Worm (Caenorhabditis elegans) whole organism, mixed stage, embryonic: Measurements from ENCODE around the gene C08G9.1.
A peak's percentile ranks its signal among the peaks of the same experiment; 100 is the strongest.

ENCODE experiments used
- M03D4.4 ChIP-seq: sonication (generic microtip); optimal IDR thresholded peaks from 2 replicates; lab custom pipeline; 2017; ENCODE audit warnings: mild to moderate bottlenecking, missing genetic modification characterization, missing compliant biosample characterization
- bed-3 ChIP-seq: fragments of 200-800 bp; sonication (Bioruptor generic); optimal IDR thresholded peaks from 3 replicates; lab custom pipeline; 2018; ENCODE audit warnings: mild to moderate bottlenecking, missing genetic modification characterization, moderate library complexity, missing compliant biosample characterization
- blmp-1 ChIP-seq: fragments of 150-350 bp; optimal IDR thresholded peaks from 2 replicates; lab custom pipeline; 2014; ENCODE audit warnings: missing biosample characterization, missing genetic modification characterization
- ceh-39 ChIP-seq: fragments of 150-350 bp; optimal IDR thresholded peaks from 2 replicates; lab custom pipeline; 2014; ENCODE audit warnings: missing biosample characterization, missing genetic modification characterization
- ces-1 ChIP-seq: fragments of 150-350 bp; optimal IDR thresholded peaks from 2 replicates; lab custom pipeline; 2014; ENCODE audit warnings: missing biosample characterization, missing genetic modification reagents, missing genetic modification characterization
- cnd-1 ChIP-seq: fragments of 200-800 bp; sonication (Bioruptor generic); optimal IDR thresholded peaks from 2 replicates; lab custom pipeline; 2018; ENCODE audit warnings: mild to moderate bottlenecking, missing genetic modification characterization, missing compliant biosample characterization
- elt-1 ChIP-seq: sonication (generic microtip); optimal IDR thresholded peaks from 2 replicates; lab custom pipeline; 2017; ENCODE audit warnings: missing genetic modification characterization, mild to moderate bottlenecking, missing compliant biosample characterization, antibody characterized with exemption, moderate library complexity, borderline replicate concordance; ENCODE audit not compliant: insufficient read depth
- elt-3 ChIP-seq: fragments of 150-350 bp; optimal IDR thresholded peaks from 2 replicates; lab custom pipeline; 2014; ENCODE audit warnings: missing biosample characterization, missing genetic modification characterization
- flh-1 ChIP-seq: fragments of 200-800 bp; sonication (Bioruptor generic); optimal IDR thresholded peaks from 2 replicates; lab custom pipeline; 2018; ENCODE audit warnings: mild to moderate bottlenecking, missing genetic modification characterization, moderate library complexity, missing compliant biosample characterization
- hlh-1 ChIP-seq: fragments of 150-350 bp; optimal IDR thresholded peaks from 2 replicates; lab custom pipeline; 2014; ENCODE audit warnings: missing biosample characterization, missing genetic modification reagents, missing genetic modification characterization
- lin-13 ChIP-seq: fragments of 150-350 bp; optimal IDR thresholded peaks from 2 replicates; lab custom pipeline; 2014; ENCODE audit warnings: missing biosample characterization, missing genetic modification characterization
- lin-32 ChIP-seq: fragments of 200-800 bp; sonication (Bioruptor generic); optimal IDR thresholded peaks from 2 replicates; lab custom pipeline; 2018; ENCODE audit warnings: mild to moderate bottlenecking, missing genetic modification characterization, missing compliant biosample characterization
- lsy-2 ChIP-seq: fragments of 150-350 bp; optimal IDR thresholded peaks from 2 replicates; lab custom pipeline; 2014; ENCODE audit warnings: missing biosample characterization, missing genetic modification characterization
- mep-1 ChIP-seq: fragments of 150-350 bp; optimal IDR thresholded peaks from 2 replicates; lab custom pipeline; 2017; ENCODE audit warnings: missing biosample characterization, missing genetic modification reagents, missing genetic modification characterization, inconsistent platforms
- mls-2 ChIP-seq: sonication (generic microtip); optimal IDR thresholded peaks from 2 replicates; lab custom pipeline; 2016; ENCODE audit warnings: mild to moderate bottlenecking, missing genetic modification characterization, moderate library complexity, missing compliant biosample characterization
- nhr-12 ChIP-seq: fragments of 150-350 bp; optimal IDR thresholded peaks from 2 replicates; lab custom pipeline; 2014; ENCODE audit warnings: missing biosample characterization, missing genetic modification characterization
- nhr-2 ChIP-seq: fragments of 150-350 bp; optimal IDR thresholded peaks from 2 replicates; lab custom pipeline; 2014; ENCODE audit warnings: missing biosample characterization, missing genetic modification characterization
- nhr-237 ChIP-seq: fragments of 150-350 bp; optimal IDR thresholded peaks from 2 replicates; lab custom pipeline; 2014; ENCODE audit warnings: missing biosample characterization, missing genetic modification characterization
- nhr-28 ChIP-seq: fragments of 150-350 bp; optimal IDR thresholded peaks from 2 replicates; lab custom pipeline; 2014; ENCODE audit warnings: missing biosample characterization, missing genetic modification characterization
- nhr-76 ChIP-seq: sonication (generic microtip); optimal IDR thresholded peaks from 2 replicates; lab custom pipeline; 2017; ENCODE audit warnings: missing biosample characterization, missing genetic modification characterization
- pha-4 ChIP-seq: fragments of 150-350 bp; optimal IDR thresholded peaks from 2 replicates; lab custom pipeline; 2018; ENCODE audit warnings: missing biosample characterization, missing genetic modification reagents, missing genetic modification characterization
- sptf-1 ChIP-seq: sonication (generic microtip); optimal IDR thresholded peaks from 2 replicates; lab custom pipeline; 2017; ENCODE audit warnings: mild to moderate bottlenecking, missing genetic modification characterization, moderate library complexity, missing compliant biosample characterization
- tbx-8 ChIP-seq: fragments of 200-800 bp; sonication (Bioruptor generic); optimal IDR thresholded peaks from 2 replicates; lab custom pipeline; 2018; ENCODE audit warnings: mild to moderate bottlenecking, missing genetic modification characterization, moderate library complexity, missing compliant biosample characterization
- unc-120 ChIP-seq: sonication (generic microtip); optimal IDR thresholded peaks from 2 replicates; lab custom pipeline; 2017; ENCODE audit warnings: missing genetic modification characterization, missing compliant biosample characterization; ENCODE audit not compliant: poor library complexity, severe bottlenecking
- unc-39 ChIP-seq: fragments of 150-350 bp; optimal IDR thresholded peaks from 2 replicates; lab custom pipeline; 2014; ENCODE audit warnings: missing biosample characterization, missing genetic modification characterization
- unc-62 ChIP-seq: fragments of 150-350 bp; optimal IDR thresholded peaks from 2 replicates; lab custom pipeline; 2014; ENCODE audit warnings: missing biosample characterization, missing genetic modification reagents, missing genetic modification characterization

C08G9.1 gene

DNA sequence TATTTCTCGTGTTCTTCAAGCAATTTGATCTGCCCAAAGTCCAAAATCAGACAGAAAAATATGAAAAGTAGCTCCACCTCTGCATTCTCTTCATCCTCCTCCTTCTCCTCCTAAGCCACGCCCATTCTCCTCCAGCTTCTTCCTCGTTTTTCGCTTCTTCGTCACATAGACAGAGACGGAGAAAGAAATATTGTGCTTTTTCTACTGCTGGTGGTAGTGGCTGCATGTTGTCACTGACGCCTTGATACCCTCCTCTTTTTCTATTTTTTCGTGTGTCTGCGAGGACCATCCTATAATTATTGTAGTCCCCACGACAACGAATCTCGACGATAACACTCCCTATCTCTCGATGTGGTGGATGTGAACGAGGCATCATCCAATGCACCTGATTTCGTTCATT is at the start of gene C08G9.1:
Gene C08G9.1, plus strand, starts transcription at position 175 of the 400 bp plus-strand sequence.
- TF ChIP-seq nhr-2 (tag; lab: Kevin White, UChicago) (no peak), elt-3 (no peak), hlh-1 (no peak), ceh-39 (tag; lab: Kevin White, UChicago) (no peak), nhr-12 (no peak), unc-120 (tag; lab: Kevin White, UChicago) (no peak)

DNA sequence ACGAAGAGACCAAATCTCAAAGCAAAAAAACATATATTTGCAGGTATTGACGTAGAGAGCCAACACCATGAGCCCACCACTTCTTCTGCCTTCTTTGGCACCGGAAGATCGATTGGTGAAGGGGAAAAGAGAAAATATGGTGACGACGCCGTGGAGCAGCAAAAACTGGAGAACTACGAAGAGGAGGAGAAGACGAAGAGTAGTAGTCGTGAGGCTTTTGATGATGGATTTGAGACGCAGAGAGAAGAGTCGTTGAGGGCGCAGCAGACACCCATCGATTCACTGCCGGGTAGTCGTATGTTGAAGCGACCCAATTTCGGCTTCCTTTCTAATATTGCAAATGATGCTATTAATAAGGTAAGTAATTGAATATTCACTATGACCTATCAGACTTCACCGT is 47.2 kb upstream of the C08G9.1 start:
- no peak for TF ChIP-seq elt-3
- TF ChIP-seq lsy-2, result no peak
- peak; percentile 1 for TF ChIP-seq sptf-1 (tag; lab: Kevin White, UChicago)
- TF ChIP-seq nhr-237 (tag; lab: Kevin White, UChicago), result no peak
- no peak for TF ChIP-seq M03D4.4 (tag; lab: Kevin White, UChicago)
- TF ChIP-seq ces-1 (GFP tag; lab: Kevin White, UChicago), result peak; percentile 53
- no peak for TF ChIP-seq unc-39 (tag; lab: Kevin White, UChicago)
- TF ChIP-seq lin-32 (GFP tag; lab: Kevin White, UChicago), result no peak
- no peak for TF ChIP-seq unc-62 (GFP tag; lab: Kevin White, UChicago)
- no peak for TF ChIP-seq blmp-1 (tag; lab: Kevin White, UChicago)
- TF ChIP-seq, all 35 proteins: peak for 2

DNA sequence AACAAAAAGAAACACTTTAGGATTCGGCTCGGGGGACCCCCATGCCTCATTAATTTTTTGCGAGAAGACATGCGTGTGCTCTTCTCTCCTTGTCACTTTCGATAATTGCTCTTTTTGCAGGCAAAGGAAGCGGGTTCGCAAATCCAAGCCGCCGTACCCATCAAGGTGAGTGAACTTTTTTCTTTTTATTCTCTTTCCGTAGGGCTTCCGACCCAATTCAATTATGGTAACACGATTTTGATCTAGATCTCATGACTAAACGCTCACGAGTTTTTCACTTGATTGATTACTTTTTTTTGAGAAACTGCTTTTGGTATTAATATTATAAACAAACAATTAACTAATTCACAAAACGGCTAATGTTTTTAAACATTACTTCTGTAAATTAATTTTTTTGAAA is 46.0 kb upstream of the C08G9.1 start:
- TF ChIP-seq bed-3 (GFP tag; lab: Kevin White, UChicago) (no peak), ces-1 (GFP tag; lab: Kevin White, UChicago) (peak; percentile 85), mep-1 (tag; lab: Kevin White, UChicago) (no peak)

DNA sequence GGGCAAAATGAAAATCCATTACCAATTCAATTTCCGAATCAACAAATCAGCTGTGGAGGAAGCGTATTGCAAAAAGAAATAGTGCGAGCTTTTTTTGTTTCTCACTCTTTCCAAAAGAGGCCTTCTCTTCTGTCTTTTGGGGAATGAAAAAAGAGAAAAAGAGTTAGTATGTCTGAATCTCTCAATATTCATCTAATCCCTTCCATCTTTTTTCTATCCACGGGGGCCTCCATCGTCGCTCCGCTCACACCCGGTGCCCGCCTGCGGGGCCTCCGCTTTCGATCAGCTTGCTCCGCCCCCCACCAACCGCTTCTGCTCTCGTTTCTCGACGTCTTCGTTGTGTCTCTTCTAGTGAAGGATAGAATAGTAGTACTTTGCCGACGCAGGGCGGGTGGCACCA is 39.3 kb upstream of the C08G9.1 start:
- no peak for TF ChIP-seq unc-39 (tag; lab: Kevin White, UChicago)
- peak; percentile 57 for TF ChIP-seq sptf-1 (tag; lab: Kevin White, UChicago)
- no peak for TF ChIP-seq cnd-1 (tag; lab: Kevin White, UChicago)
- no peak for TF ChIP-seq pha-4 (tag; lab: Kevin White, UChicago)
- TF ChIP-seq mls-2 (tag; lab: Kevin White, UChicago), result no peak
- no peak for TF ChIP-seq elt-3
- no peak for TF ChIP-seq nhr-28
- peak; percentile 67 for TF ChIP-seq ces-1 (GFP tag; lab: Kevin White, UChicago)
- TF ChIP-seq mep-1 (tag; lab: Kevin White, UChicago), result no peak
- TF ChIP-seq tbx-8 (GFP tag; lab: Kevin White, UChicago), result no peak
- no peak for TF ChIP-seq blmp-1 (tag; lab: Kevin White, UChicago)

DNA sequence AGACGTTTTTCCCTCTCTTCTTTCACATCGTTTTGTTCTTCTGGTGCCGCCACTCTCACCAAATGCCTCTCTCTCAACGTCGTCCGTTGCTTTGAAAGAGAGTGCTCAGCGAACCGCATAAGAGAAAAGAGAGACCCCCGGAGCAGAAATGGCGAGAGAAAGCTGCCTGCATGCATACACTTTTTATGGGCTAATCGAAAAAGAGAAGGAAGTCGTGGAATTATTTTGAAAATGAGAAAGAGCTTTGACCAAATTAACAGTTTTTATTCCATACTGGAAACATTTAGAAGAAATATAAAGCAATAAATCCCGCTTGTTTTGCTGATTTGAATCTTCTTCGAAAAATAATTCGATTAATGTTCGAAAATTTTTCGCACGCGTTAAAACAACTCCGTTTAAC is 38.1 kb upstream of the C08G9.1 start:
- TF ChIP-seq ceh-39 (tag; lab: Kevin White, UChicago) (no peak), ces-1 (GFP tag; lab: Kevin White, UChicago) (peak; percentile 51)

DNA sequence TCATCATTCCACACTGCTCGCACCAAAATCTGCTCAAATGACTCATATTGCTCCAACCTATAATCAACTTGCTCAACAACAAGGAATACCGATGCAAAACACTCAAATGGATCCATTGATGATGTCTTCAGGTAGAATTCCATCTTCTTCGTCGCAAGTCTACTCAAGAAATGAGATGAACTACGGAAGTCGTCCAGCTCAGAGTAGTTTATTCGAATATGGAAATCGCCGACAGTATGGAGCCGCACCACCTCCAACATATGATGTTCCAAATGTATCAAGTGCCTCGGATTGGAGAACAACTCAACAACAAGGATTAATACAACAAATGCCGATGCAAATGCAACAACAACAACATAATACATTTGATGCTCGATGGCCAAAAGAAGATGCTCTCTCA is 35.5 kb upstream of the C08G9.1 start:
- no peak for TF ChIP-seq lin-13 (tag; lab: Kevin White, UChicago)
- TF ChIP-seq, all 35 proteins: peak for 0

DNA sequence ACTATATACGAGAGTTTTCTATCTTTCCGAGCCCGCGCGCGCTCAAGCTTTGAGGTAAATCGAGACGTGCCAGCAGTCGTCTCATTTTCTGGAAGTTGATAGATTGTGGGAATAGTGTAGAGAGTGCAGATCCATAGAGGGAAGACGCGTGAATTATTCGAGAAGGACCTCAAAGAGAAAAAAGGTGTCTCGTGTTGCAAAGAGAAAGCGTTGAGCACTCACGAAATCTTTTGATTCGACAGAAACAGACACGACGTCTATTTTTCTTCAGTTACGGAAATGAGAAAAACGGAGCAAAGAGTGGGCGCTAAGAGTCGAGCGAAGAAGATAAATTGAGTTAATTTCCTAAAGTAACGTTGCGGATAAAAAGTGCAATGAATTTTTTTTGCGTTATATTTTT is 34.7 kb upstream of the C08G9.1 start:
- no peak for TF ChIP-seq nhr-12
- no peak for TF ChIP-seq cnd-1 (tag; lab: Kevin White, UChicago)
- TF ChIP-seq ces-1 (GFP tag; lab: Kevin White, UChicago), result peak; percentile 8
- TF ChIP-seq nhr-76, result no peak
- TF ChIP-seq flh-1 (GFP tag; lab: Kevin White, UChicago), result no peak
- TF ChIP-seq pha-4 (tag; lab: Kevin White, UChicago), result no peak
- TF ChIP-seq, all 35 proteins: peak for 1

DNA sequence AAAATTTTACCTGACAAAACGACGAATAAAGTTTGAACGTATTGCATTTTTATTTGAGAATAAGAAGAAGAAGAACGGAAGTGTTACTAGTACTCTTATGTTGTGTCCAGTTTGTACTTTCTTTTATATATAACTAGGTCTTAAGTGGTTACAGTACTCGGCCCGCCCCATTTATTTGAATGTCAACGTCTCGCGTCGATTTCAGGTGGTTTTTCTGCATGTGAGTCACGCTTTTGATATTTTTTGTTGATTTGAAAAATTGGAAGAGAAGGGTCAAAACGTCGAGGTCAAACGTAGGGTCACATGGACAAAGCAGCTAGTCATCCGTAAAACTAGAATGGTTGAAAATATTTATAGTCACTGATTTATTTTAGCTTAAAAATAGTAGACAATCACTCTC is 29.6 kb upstream of the C08G9.1 start, which contains the start of gene F45E4.5:
Gene F45E4.5, minus strand, starts transcription at position 101 of the 400 bp plus-strand sequence.
- TF ChIP-seq cnd-1 (tag; lab: Kevin White, UChicago), result no peak
- TF ChIP-seq hlh-1, result no peak
- no peak for TF ChIP-seq elt-1 (tag; lab: Kevin White, UChicago)
